Worm (Caenorhabditis elegans): ENCODE results near the gene grl-18.

Gene grl-18

ce11 chrV:5450742-5451141 is 37.9 kb downstream of the grl-18 start:
- no peak for TF ChIP-seq nhr-11 (tag; optimal IDR thresholded peaks at IDR 0.05)
- no peak for TF ChIP-seq nhr-25 (tag; optimal IDR thresholded peaks at IDR 0.05)
- TF ChIP-seq mml-1 (tag; optimal IDR thresholded peaks at IDR 0.05), result no peak
- no peak for TF ChIP-seq nhr-237 (tag; optimal IDR thresholded peaks at IDR 0.05)

- TF ChIP-seq lin-15B (tag; optimal IDR thresholded peaks at IDR 0.05) (no peak), ztf-11 (tag; optimal IDR thresholded peaks at IDR 0.05) (no peak), R02D3.7 (tag; optimal IDR thresholded peaks at IDR 0.05) (no peak), sea-2 (GFP tag; optimal IDR thresholded peaks at IDR 0.05) (no peak), snpc-4 (tag; optimal IDR thresholded peaks at IDR 0.05) (no peak), ztf-4 (tag; optimal IDR thresholded peaks at IDR 0.05) (no peak), ama-1 (optimal IDR thresholded peaks at IDR 0.05) (no peak), nhr-28 (tag; optimal IDR thresholded peaks at IDR 0.05) (no peak), nhr-76 (tag; optimal IDR thresholded peaks at IDR 0.05) (no peak), nhr-43 (tag; optimal IDR thresholded peaks at IDR 0.05; ENCODE audit: poor library complexity, severe bottlenecking) (no peak), fos-1 (tag; optimal IDR thresholded peaks at IDR 0.05) (no peak), unc-62 (GFP tag; optimal IDR thresholded peaks at IDR 0.05) (no peak)
Measured at ce11 chrV:5447057-5447456, 41.6 kb downstream of the grl-18 start.

ce11 chrV:5445839-5446238 is 42.8 kb downstream of the grl-18 start, which contains the start of gene F08F3.1:
TSS of gene F08F3.1 (plus strand) at chrV:5446139.
- TF ChIP-seq R02D3.7 (tag; optimal IDR thresholded peaks at IDR 0.05), result no peak
- no peak for TF ChIP-seq aly-2 (tag; optimal IDR thresholded peaks at IDR 0.05)
- TF ChIP-seq egl-27 (tag; optimal IDR thresholded peaks at IDR 0.05), result no peak
- TF ChIP-seq ceh-16 (tag; optimal IDR thresholded peaks at IDR 0.05), result no peak
- no peak for TF ChIP-seq daf-12 (tag; optimal IDR thresholded peaks at IDR 0.05)
- no peak for TF ChIP-seq nhr-43 (tag; optimal IDR thresholded peaks at IDR 0.05; ENCODE audit: poor library complexity, severe bottlenecking)
- no peak for TF ChIP-seq unc-39 (tag; optimal IDR thresholded peaks at IDR 0.05)
- no peak for TF ChIP-seq lin-15B (tag; optimal IDR thresholded peaks at IDR 0.05)
- no peak for TF ChIP-seq elt-2 (tag; optimal IDR thresholded peaks at IDR 0.05)
- TF ChIP-seq pqm-1 (tag; optimal IDR thresholded peaks at IDR 0.05), result no peak
- no peak for TF ChIP-seq eor-1 (tag; optimal IDR thresholded peaks at IDR 0.05)
- no peak for TF ChIP-seq nfya-1 (tag; optimal IDR thresholded peaks at IDR 0.05; ENCODE audit: insufficient read depth)
- TF ChIP-seq nhr-23 (tag; optimal IDR thresholded peaks at IDR 0.05), result no peak
- no peak for TF ChIP-seq lsy-12 (tag; optimal IDR thresholded peaks at IDR 0.05)
- TF ChIP-seq nhr-67 (tag; optimal IDR thresholded peaks at IDR 0.05), result no peak
- TF ChIP-seq hmg-11 (tag; optimal IDR thresholded peaks at IDR 0.05), result no peak
- no peak for TF ChIP-seq ztf-11 (tag; optimal IDR thresholded peaks at IDR 0.05)
- TF ChIP-seq jun-1 (tag; optimal IDR thresholded peaks at IDR 0.05), result no peak
- no peak for TF ChIP-seq ceh-28 (tag; optimal IDR thresholded peaks at IDR 0.05)

ce11 chrV:5444037-5444436 is 44.6 kb downstream of the grl-18 start:
- TF ChIP-seq nhr-67 (tag; optimal IDR thresholded peaks at IDR 0.05) (no peak), ceh-16 (tag; optimal IDR thresholded peaks at IDR 0.05) (no peak), nhr-25 (tag; optimal IDR thresholded peaks at IDR 0.05) (no peak), nfya-1 (tag; optimal IDR thresholded peaks at IDR 0.05; ENCODE audit: insufficient read depth) (no peak), R02D3.7 (tag; optimal IDR thresholded peaks at IDR 0.05) (no peak), nhr-43 (tag; optimal IDR thresholded peaks at IDR 0.05; ENCODE audit: poor library complexity, severe bottlenecking) (no peak), daf-12 (tag; optimal IDR thresholded peaks at IDR 0.05) (no peak), snpc-4 (tag; optimal IDR thresholded peaks at IDR 0.05) (no peak), egl-27 (tag; optimal IDR thresholded peaks at IDR 0.05) (no peak), ceh-28 (tag; optimal IDR thresholded peaks at IDR 0.05) (no peak)

ce11 chrV:5442366-5442765 is 46.3 kb downstream of the grl-18 start:
- peak; percentile 46 for TF ChIP-seq lin-39 (tag; optimal IDR thresholded peaks at IDR 0.05)
- TF ChIP-seq ama-1 (optimal IDR thresholded peaks at IDR 0.05), result no peak
- no peak for TF ChIP-seq nhr-28 (tag; optimal IDR thresholded peaks at IDR 0.05)
- TF ChIP-seq nfya-1 (tag; optimal IDR thresholded peaks at IDR 0.05; ENCODE audit: insufficient read depth), result peak; percentile 15
- TF ChIP-seq nhr-43 (tag; optimal IDR thresholded peaks at IDR 0.05; ENCODE audit: poor library complexity, severe bottlenecking), result no peak
- TF ChIP-seq jun-1 (tag; optimal IDR thresholded peaks at IDR 0.05), result no peak

- no peak for TF ChIP-seq ZK546.5 (tag; optimal IDR thresholded peaks at IDR 0.05)
- TF ChIP-seq snpc-4 (tag; optimal IDR thresholded peaks at IDR 0.05), result no peak
- no peak for TF ChIP-seq fkh-2 (tag; optimal IDR thresholded peaks at IDR 0.05)
- TF ChIP-seq eor-1 (tag; optimal IDR thresholded peaks at IDR 0.05), result no peak
- TF ChIP-seq fos-1 (tag; optimal IDR thresholded peaks at IDR 0.05), result no peak
Measured at ce11 chrV:5439068-5439467, 49.6 kb downstream of the grl-18 start, which contains the start of gene snpc-1.3. TSS of gene snpc-1.3 (minus strand) at chrV:5439168.
